Worm (Caenorhabditis elegans): Measurements from ENCODE around the gene Y32F6A.5.

DNA sequence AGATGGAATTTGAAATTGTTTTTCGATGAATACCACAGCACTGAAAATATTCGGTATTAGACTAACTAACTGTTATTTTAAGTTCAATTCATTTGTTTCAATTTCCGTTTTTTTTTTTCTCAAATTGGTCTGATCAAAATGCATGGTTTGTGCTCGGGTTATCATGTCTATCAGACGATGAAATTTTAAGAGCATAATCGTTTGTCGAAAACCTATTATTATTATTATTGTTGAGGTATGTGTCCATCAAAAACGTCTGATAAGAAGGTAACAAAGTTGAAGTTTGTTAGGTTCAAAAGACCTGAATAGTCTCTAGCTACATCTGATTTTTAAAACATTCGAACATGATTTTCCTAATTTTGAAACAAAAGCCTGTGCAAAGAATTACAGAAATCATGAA is 30.6 kb upstream of the Y32F6A.5 start:
- TF ChIP-seq tra-4 (tag; optimal IDR thresholded peaks at IDR 0.05) (no peak), hnd-1 (tag; optimal IDR thresholded peaks at IDR 0.05) (no peak), ceh-13 (GFP tag; optimal IDR thresholded peaks at IDR 0.05) (no peak), B0310.2 (tag; optimal IDR thresholded peaks at IDR 0.05) (no peak), aly-1 (tag; optimal IDR thresholded peaks at IDR 0.05) (no peak), ets-7 (tag; optimal IDR thresholded peaks at IDR 0.05) (no peak)

Measured in whole organism, early embryonic.